Worm (Caenorhabditis elegans) whole organism, L3 larva: ENCODE results near the gene T27E9.2.

ENCODE experiments used
- ZK546.5 ChIP-seq: sonication (generic microtip); optimal IDR thresholded peaks from 2 replicates; lab custom pipeline; 2017; ENCODE audit warnings: missing biosample characterization, missing genetic modification characterization
- ceh-82 ChIP-seq: fragments of 150-350 bp; optimal IDR thresholded peaks from 2 replicates; lab custom pipeline; 2014; ENCODE audit warnings: missing biosample characterization, missing genetic modification characterization
- fos-1 ChIP-seq: fragments of 150-350 bp; optimal IDR thresholded peaks from 2 replicates; lab custom pipeline; 2014; ENCODE audit warnings: missing biosample characterization, missing genetic modification characterization
- nhr-23 ChIP-seq: fragments of 150-350 bp; optimal IDR thresholded peaks from 2 replicates; lab custom pipeline; 2014; ENCODE audit warnings: missing biosample characterization, missing genetic modification reagents, missing genetic modification characterization
- nhr-237 ChIP-seq: fragments of 150-350 bp; optimal IDR thresholded peaks from 2 replicates; lab custom pipeline; 2014; ENCODE audit warnings: missing biosample characterization, missing genetic modification characterization
- nhr-67 ChIP-seq: fragments of 150-350 bp; optimal IDR thresholded peaks from 2 replicates; lab custom pipeline; 2014; ENCODE audit warnings: missing biosample characterization, missing genetic modification characterization
- pha-4 ChIP-seq: fragments of 150-350 bp; optimal IDR thresholded peaks from 2 replicates; lab custom pipeline; 2014; ENCODE audit warnings: missing biosample characterization, missing genetic modification reagents, missing genetic modification characterization
- pqm-1 ChIP-seq: fragments of 150-350 bp; optimal IDR thresholded peaks from 2 replicates; lab custom pipeline; 2017; ENCODE audit warnings: missing biosample characterization, missing genetic modification characterization, inconsistent platforms
- unc-62 ChIP-seq: fragments of 150-350 bp; sonication (generic microtip); optimal IDR thresholded peaks from 4 replicates; lab custom pipeline; 2014; ENCODE audit warnings: missing biosample characterization, missing genetic modification reagents, missing genetic modification characterization

DNA sequence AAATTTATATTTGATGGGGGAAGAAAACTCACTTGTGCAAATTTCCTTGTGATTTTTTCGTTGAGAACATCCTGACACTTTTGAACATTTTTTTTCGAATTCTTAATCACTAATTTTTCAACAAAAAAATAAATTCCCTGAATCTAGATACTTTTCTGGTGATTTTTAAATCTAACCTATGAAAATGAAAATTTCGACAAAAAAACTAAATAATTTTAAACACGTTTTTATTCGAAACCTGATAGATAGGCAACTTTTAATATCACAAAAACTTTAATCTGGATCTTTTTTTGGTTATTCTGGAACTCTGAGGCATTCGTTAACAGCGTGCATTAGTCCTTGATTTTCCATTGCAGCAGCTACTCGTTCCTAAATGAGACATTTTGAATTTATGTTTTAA, 25.5 kb downstream of the T27E9.2 start, which contains the start of gene F45G2.9:
- TF ChIP-seq pha-4 (tag; lab: Kevin White, UChicago) = no peak
- TF ChIP-seq ZK546.5 (tag; lab: Kevin White, UChicago) = no peak
- TF ChIP-seq fos-1 (tag; lab: Kevin White, UChicago) = no peak
- TF ChIP-seq nhr-237 (tag; lab: Kevin White, UChicago) = no peak
- TF ChIP-seq unc-62 (GFP tag; lab: Kevin White, UChicago) = no peak
- TF ChIP-seq nhr-23 (tag; lab: Kevin White, UChicago) = no peak
- TF ChIP-seq pqm-1 (tag; lab: Kevin White, UChicago) = no peak
- no peak for TF ChIP-seq ceh-82
- TF ChIP-seq nhr-67 (tag; lab: Kevin White, UChicago) = no peak
